Worm (Caenorhabditis elegans) whole organism, early embryonic: ENCODE results near the gene M117.4.

Experiments used
- F13C5.2 ChIP-seq: sonication (generic microtip); optimal IDR thresholded peaks from 2 replicates; lab custom pipeline; 2017; ENCODE audit warnings: mild to moderate bottlenecking, missing genetic modification characterization, inconsistent platforms, missing compliant biosample characterization
- ama-1 ChIP-seq: fragments of 150-350 bp; optimal IDR thresholded peaks from 2 replicates; lab custom pipeline; 2014
- ceh-36 ChIP-seq: sonication (generic microtip); optimal IDR thresholded peaks from 2 replicates; lab custom pipeline; 2016; ENCODE audit warnings: missing genetic modification characterization, inconsistent platforms, missing compliant biosample characterization
- tbx-11 ChIP-seq: fragments of 200-800 bp; sonication (Bioruptor generic); IDR thresholded peaks from 2 replicates; pipeline ENCODE4 v1.3.6; 2022; ENCODE audit warnings: missing genetic modification characterization, missing compliant biosample characterization
- tbx-37 ChIP-seq: fragments of 200-800 bp; sonication (Bioruptor generic); conservative IDR thresholded peaks from 2 replicates; pipeline ENCODE4 v1.3.6; 2022; ENCODE audit warnings: missing genetic modification reagents, missing genetic modification characterization, missing compliant biosample characterization

- TF ChIP-seq ama-1 (lab: Kevin White, UChicago) = no peak
- TF ChIP-seq tbx-11 (GFP tag; lab: Robert Waterston, UW) = no peak
- TF ChIP-seq tbx-37 (GFP tag; lab: Robert Waterston, UW) = no peak
- TF ChIP-seq ceh-36 (tag; lab: Kevin White, UChicago) = no peak
- no peak for TF ChIP-seq F13C5.2 (tag; lab: Kevin White, UChicago)
These were observed 35.1 kb upstream of the M117.4 start for ce11 chrIV:11868452-11868851.
